Fruit fly (Drosophila melanogaster): ENCODE measurements around the gene Pstk.

DNA sequence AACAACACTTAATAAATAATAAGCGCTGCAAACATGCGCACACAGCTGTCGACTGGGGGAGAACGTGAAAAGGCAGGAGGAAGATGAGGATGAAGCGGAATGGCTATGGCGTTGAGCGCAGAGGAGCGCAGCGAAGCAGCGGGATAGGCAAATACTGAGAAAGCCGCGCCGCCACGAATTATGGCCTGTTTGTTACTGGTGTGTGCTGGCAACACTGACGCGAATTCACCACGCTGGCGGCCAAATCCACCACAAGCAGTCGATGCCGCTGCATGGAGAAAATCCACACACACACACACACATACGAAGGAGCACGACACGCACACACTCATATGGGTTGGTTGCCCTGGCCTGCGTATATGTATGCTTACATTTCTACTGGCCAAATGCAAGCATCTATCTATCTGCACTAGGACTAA is 18.7 kb upstream of the Pstk start:
- TF ChIP-seq Abd-B (GFP tag; optimal IDR thresholded peaks at IDR 0.05) (no peak), Dfd (GFP tag; optimal IDR thresholded peaks at IDR 0.05) (no peak), woc (GFP tag; optimal IDR thresholded peaks at IDR 0.05) (no peak), N (GFP tag; optimal IDR thresholded peaks at IDR 0.05) (no peak)
